Worm (Caenorhabditis elegans): ENCODE measurements around the gene npa-1.

The npa-1 gene

DNA sequence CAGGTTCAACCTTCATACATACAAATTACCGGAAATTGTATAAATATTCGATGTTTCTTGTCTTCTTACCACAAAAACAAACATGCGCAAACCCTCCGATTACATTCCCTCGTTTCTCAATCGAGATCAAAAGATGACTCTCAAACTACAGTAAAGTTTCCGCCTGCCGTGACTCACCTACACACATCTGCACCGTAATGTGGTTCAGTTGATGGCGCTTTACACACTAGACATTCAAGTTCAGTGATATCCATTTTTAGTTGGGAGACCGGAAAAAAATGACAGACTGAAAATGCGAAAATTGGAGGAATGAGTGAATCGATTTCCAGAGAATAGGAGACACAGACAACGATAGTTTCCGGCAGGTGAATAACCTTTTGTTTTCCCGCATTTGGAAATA lies 15.7 kb downstream of the npa-1 start, which contains the start of gene nhr-286:
nhr-286 (minus strand) TSS at position 324 of the 400 bp plus-strand sequence.
- TF ChIP-seq ama-1 (optimal IDR thresholded peaks at IDR 0.05) (peak; percentile 64), ceh-9 (tag; optimal IDR thresholded peaks at IDR 0.05) (no peak)

- TF ChIP-seq nhr-76 (tag; optimal IDR thresholded peaks at IDR 0.05) (no peak), lsy-12 (tag; optimal IDR thresholded peaks at IDR 0.05) (no peak), pqm-1 (tag; optimal IDR thresholded peaks at IDR 0.05) (peak; percentile 89), fos-1 (tag; optimal IDR thresholded peaks at IDR 0.05) (no peak), mml-1 (tag; optimal IDR thresholded peaks at IDR 0.05) (no peak), ztf-11 (tag; optimal IDR thresholded peaks at IDR 0.05) (no peak), ZK546.5 (tag; optimal IDR thresholded peaks at IDR 0.05) (no peak), ama-1 (optimal IDR thresholded peaks at IDR 0.05) (no peak), pha-4 (tag; optimal IDR thresholded peaks at IDR 0.05) (peak; percentile 85), lin-39 (tag; optimal IDR thresholded peaks at IDR 0.05) (no peak), ceh-82 (tag; optimal IDR thresholded peaks at IDR 0.05) (no peak), nhr-23 (tag; optimal IDR thresholded peaks at IDR 0.05) (no peak), fkh-10 (GFP tag; optimal IDR thresholded peaks at IDR 0.05) (no peak), elt-1 (tag; optimal IDR thresholded peaks at IDR 0.05) (no peak), elt-3 (tag; optimal IDR thresholded peaks at IDR 0.05) (peak in 1 of 3 experiments; percentile 72), unc-62 (GFP tag; optimal IDR thresholded peaks at IDR 0.05) (no peak), nhr-12 (tag; optimal IDR thresholded peaks at IDR 0.05) (no peak), nhr-237 (tag; optimal IDR thresholded peaks at IDR 0.05) (no peak), snpc-4 (tag; optimal IDR thresholded peaks at IDR 0.05) (peak; percentile 46), nhr-43 (tag; optimal IDR thresholded peaks at IDR 0.05; ENCODE audit: poor library complexity, severe bottlenecking) (peak; percentile 27), nhr-67 (tag; optimal IDR thresholded peaks at IDR 0.05) (no peak), zag-1 (tag; optimal IDR thresholded peaks at IDR 0.05) (no peak), tbx-2 (tag; optimal IDR thresholded peaks at IDR 0.05) (no peak), ceh-28 (tag; optimal IDR thresholded peaks at IDR 0.05) (peak; percentile 59), egl-5 (tag; optimal IDR thresholded peaks at IDR 0.05) (no peak), nhr-25 (tag; optimal IDR thresholded peaks at IDR 0.05) (peak; percentile 54), hmg-11 (tag; optimal IDR thresholded peaks at IDR 0.05) (peak; percentile 30), sea-2 (GFP tag; optimal IDR thresholded peaks at IDR 0.05) (no peak), jun-1 (tag; optimal IDR thresholded peaks at IDR 0.05) (peak; percentile 77), ztf-4 (tag; optimal IDR thresholded peaks at IDR 0.05) (no peak), ceh-9 (tag; optimal IDR thresholded peaks at IDR 0.05) (no peak), nfya-1 (tag; optimal IDR thresholded peaks at IDR 0.05; ENCODE audit: insufficient read depth) (peak; percentile 40), aly-2 (tag; optimal IDR thresholded peaks at IDR 0.05) (no peak), ceh-16 (tag; optimal IDR thresholded peaks at IDR 0.05) (no peak), elt-2 (tag; optimal IDR thresholded peaks at IDR 0.05) (peak; percentile 92), mdl-1 (tag; optimal IDR thresholded peaks at IDR 0.05) (peak; percentile 77)
Observed at ce11 chrV:7093720-7094401, 18.3 kb downstream of the npa-1 start, which contains the start of gene nhr-135. Gene nhr-135 (minus strand): TSS chrV:7093770.

DNA sequence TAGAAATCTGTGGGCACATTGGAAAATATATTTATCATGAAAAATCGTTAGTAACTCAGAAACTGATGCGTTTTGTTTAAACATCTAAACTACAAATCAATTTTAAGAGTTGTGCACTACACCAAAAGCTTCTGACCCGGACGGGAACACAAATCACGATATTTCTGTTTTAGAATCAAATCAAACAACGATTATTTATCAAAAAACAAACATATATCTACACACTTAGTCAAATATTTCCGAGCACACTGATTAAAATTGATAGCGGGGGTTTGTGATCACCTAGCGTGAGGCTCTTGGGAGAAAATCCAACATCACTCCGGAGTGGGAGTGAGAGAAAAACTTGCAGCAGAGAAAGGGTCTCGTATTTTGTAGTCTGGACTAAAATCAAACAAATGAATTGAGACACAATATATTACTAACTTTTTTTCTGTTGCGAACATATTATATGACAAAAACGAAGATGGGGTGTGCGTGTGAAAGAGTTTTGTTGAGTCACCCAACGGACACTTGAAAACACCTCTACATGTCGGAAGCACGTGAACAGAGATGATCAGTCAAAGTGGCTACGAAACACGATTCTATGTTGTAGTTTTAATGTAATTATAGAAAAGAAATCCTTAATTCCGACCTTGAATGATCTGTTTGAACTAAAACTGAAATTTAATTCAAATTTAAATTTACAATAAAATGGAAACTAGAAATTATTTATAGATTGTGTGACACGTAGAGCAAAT lies 19.8 kb downstream of the npa-1 start:
- TF ChIP-seq elt-2 (tag; optimal IDR thresholded peaks at IDR 0.05): peak; percentile 74
- peak; percentile 44 for TF ChIP-seq pqm-1 (tag; optimal IDR thresholded peaks at IDR 0.05)
- TF ChIP-seq tbx-2 (tag; optimal IDR thresholded peaks at IDR 0.05): no peak
- no peak for TF ChIP-seq elt-1 (tag; optimal IDR thresholded peaks at IDR 0.05)
- no peak for TF ChIP-seq snpc-4 (tag; optimal IDR thresholded peaks at IDR 0.05)
- no peak for TF ChIP-seq ceh-28 (tag; optimal IDR thresholded peaks at IDR 0.05)
